Worm (Caenorhabditis elegans): ENCODE measurements around the gene T25C12.3.
A peak's percentile ranks its signal among the peaks of the same experiment; 100 is the strongest.

DNA sequence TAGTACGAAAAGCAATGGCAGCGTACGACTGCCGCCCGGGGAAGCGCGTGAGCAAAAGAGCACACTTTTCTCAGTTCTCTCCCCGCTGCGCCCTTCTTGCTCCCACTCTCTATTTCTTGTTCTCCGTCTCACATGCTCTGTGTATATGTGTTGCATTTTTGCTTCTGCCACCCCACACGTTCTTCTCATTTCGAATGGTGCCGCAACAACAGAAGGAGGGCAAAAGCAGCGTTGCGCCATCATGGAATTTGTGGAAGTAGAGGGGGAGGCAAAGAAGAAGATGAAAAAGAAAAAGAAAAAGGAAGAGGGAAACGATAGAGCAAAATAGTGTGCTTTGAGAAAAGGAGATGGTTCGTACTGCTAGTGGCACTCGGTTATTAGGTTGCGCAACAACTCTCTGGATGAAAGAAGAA is 32.5 kb downstream of the T25C12.3 start:
- TF ChIP-seq ceh-36 (tag; optimal IDR thresholded peaks at IDR 0.05): no peak
- peak; percentile 6 for TF ChIP-seq F13C5.2 (tag; optimal IDR thresholded peaks at IDR 0.05)
- no peak for TF ChIP-seq ama-1 (optimal IDR thresholded peaks at IDR 0.05)
- no peak for TF ChIP-seq hmbx-1 (tag; optimal IDR thresholded peaks at IDR 0.05)
- no peak for TF ChIP-seq hnd-1 (tag; optimal IDR thresholded peaks at IDR 0.05)
- TF ChIP-seq aly-1 (tag; optimal IDR thresholded peaks at IDR 0.05): no peak
- no peak for TF ChIP-seq B0310.2 (tag; optimal IDR thresholded peaks at IDR 0.05)
- TF ChIP-seq tbx-37 (GFP tag; conservative IDR thresholded peaks at IDR 0.05): 0 out of 2 replicates have a peak, but pooled peaks have one; percentile 10
- TF ChIP-seq ceh-13 (GFP tag; optimal IDR thresholded peaks at IDR 0.05): no peak
- no peak for TF ChIP-seq tbx-11 (GFP tag; IDR thresholded peaks at IDR 0.05)
- 0 out of 2 replicates have a peak, but pooled peaks have one; percentile 26 for TF ChIP-seq scrt-1 (GFP tag; IDR thresholded peaks at IDR 0.05)
- peak; percentile 23; the same call in 1 of the 2 replicates for TF ChIP-seq pes-1 (GFP tag; IDR thresholded peaks at IDR 0.05)
- TF ChIP-seq sea-1 (GFP tag; conservative IDR thresholded peaks at IDR 0.05): no peak

Measured in whole organism, early embryonic.